Worm (Caenorhabditis elegans): Measurements from ENCODE around the gene T26G10.1.

T26G10.1 gene

ce11 chrIII:9449831-9450230 lies 43.4 kb upstream of the T26G10.1 start, which contains the start of gene F54C8.6:
TSS of gene F54C8.6 (minus strand) at chrIII:9449931.
- TF ChIP-seq gmeb-2 (tag; optimal IDR thresholded peaks at IDR 0.05) (no peak), ceh-6 (GFP tag; optimal IDR thresholded peaks at IDR 0.05) (no peak), rnt-1 (tag; optimal IDR thresholded peaks at IDR 0.05) (no peak), tbx-2 (tag; optimal IDR thresholded peaks at IDR 0.05) (no peak), ceh-31 (tag; optimal IDR thresholded peaks at IDR 0.05) (no peak)

- TF ChIP-seq sox-2 (GFP tag; IDR thresholded peaks at IDR 0.05) (peak; percentile 26; the same call in 1 of the 2 replicates), ceh-48 (tag; optimal IDR thresholded peaks at IDR 0.05) (peak; percentile 99), hlh-8 (tag; optimal IDR thresholded peaks at IDR 0.05) (peak; percentile 60), ceh-9 (tag; optimal IDR thresholded peaks at IDR 0.05) (no peak), pha-2 (tag; optimal IDR thresholded peaks at IDR 0.05) (peak; percentile 21), tbx-2 (tag; optimal IDR thresholded peaks at IDR 0.05) (peak; percentile 82), dve-1 (tag; optimal IDR thresholded peaks at IDR 0.05) (peak; percentile 78), pros-1 (tag; optimal IDR thresholded peaks at IDR 0.05) (peak; percentile 21), ceh-2 (tag; optimal IDR thresholded peaks at IDR 0.05) (peak; percentile 1), ceh-18 (tag; optimal IDR thresholded peaks at IDR 0.05) (peak; percentile 67), pax-1 (tag; optimal IDR thresholded peaks at IDR 0.05) (peak; percentile 52), unc-86 (tag; optimal IDR thresholded peaks at IDR 0.05) (no peak), C38D4.7 (GFP tag; optimal IDR thresholded peaks at IDR 0.05) (no peak), nfya-1 (tag; optimal IDR thresholded peaks at IDR 0.05) (peak; percentile 92), K09A11.1 (tag; optimal IDR thresholded peaks at IDR 0.05; ENCODE audit: insufficient read depth) (peak; percentile 51), npax-4 (tag; optimal IDR thresholded peaks at IDR 0.05) (no peak), madf-2 (tag; optimal IDR thresholded peaks at IDR 0.05) (peak; percentile 35), unc-55 (GFP tag; optimal IDR thresholded peaks at IDR 0.05) (peak; percentile 65), pag-3 (tag; optimal IDR thresholded peaks at IDR 0.05; ENCODE audit: borderline replicate concordance) (no peak), ceh-31 (tag; optimal IDR thresholded peaks at IDR 0.05) (peak; percentile 77), ceh-34 (tag; optimal IDR thresholded peaks at IDR 0.05) (peak; percentile 75), rnt-1 (tag; optimal IDR thresholded peaks at IDR 0.05) (peak; percentile 64), hlh-30 (tag; optimal IDR thresholded peaks at IDR 0.05; ENCODE audit: insufficient read depth) (peak; percentile 72), unc-42 (tag; optimal IDR thresholded peaks at IDR 0.05) (peak; percentile 64), ceh-30 (tag; optimal IDR thresholded peaks at IDR 0.05) (peak; percentile 64), ets-4 (tag; optimal IDR thresholded peaks at IDR 0.05) (peak; percentile 19), fkh-10 (GFP tag; optimal IDR thresholded peaks at IDR 0.05) (no peak), pat-9 (tag; optimal IDR thresholded peaks at IDR 0.05) (no peak), hlh-6 (tag; optimal IDR thresholded peaks at IDR 0.05) (no peak), unc-3 (GFP tag; conservative IDR thresholded peaks at IDR 0.05) (peak; percentile 38; the same call in 1 of the 2 replicates), unc-3 (tag; optimal IDR thresholded peaks at IDR 0.05) (no peak), hlh-15 (tag; optimal IDR thresholded peaks at IDR 0.05) (no peak)
These were observed 37.1 kb upstream of the T26G10.1 start, which contains the start of gene pir-2 for ce11 chrIII:9443417-9444027. TSS of gene pir-2 (minus strand) at chrIII:9443634.

ce11 chrIII:9442846-9443245 lies 36.4 kb upstream of the T26G10.1 start:
- TF ChIP-seq hlh-30 (tag; optimal IDR thresholded peaks at IDR 0.05; ENCODE audit: insufficient read depth) (no peak), unc-3 (GFP tag; conservative IDR thresholded peaks at IDR 0.05) (no peak), unc-3 (tag; optimal IDR thresholded peaks at IDR 0.05) (no peak), ceh-6 (GFP tag; optimal IDR thresholded peaks at IDR 0.05) (no peak), dve-1 (tag; optimal IDR thresholded peaks at IDR 0.05) (no peak), eyg-1 (tag; optimal IDR thresholded peaks at IDR 0.05) (no peak), sdc-2 (tag; optimal IDR thresholded peaks at IDR 0.05) (no peak), syd-9 (tag; optimal IDR thresholded peaks at IDR 0.05) (no peak), sox-4 (tag; optimal IDR thresholded peaks at IDR 0.05) (no peak), unc-86 (tag; optimal IDR thresholded peaks at IDR 0.05) (no peak), madf-2 (tag; optimal IDR thresholded peaks at IDR 0.05) (no peak), Y22D7AL.16 (tag; optimal IDR thresholded peaks at IDR 0.05) (no peak), lin-11 (tag; optimal IDR thresholded peaks at IDR 0.05) (no peak), mec-3 (tag; optimal IDR thresholded peaks at IDR 0.05; ENCODE audit: borderline replicate concordance) (no peak), C38D4.7 (GFP tag; optimal IDR thresholded peaks at IDR 0.05) (no peak), ceh-30 (tag; optimal IDR thresholded peaks at IDR 0.05) (no peak), pha-4 (tag; optimal IDR thresholded peaks at IDR 0.05) (no peak)
